Fruit fly (Drosophila melanogaster) whole organism, embryonic: ENCODE results near the gene CG41128.

Source experiments
- Atf-2 ChIP-seq: fragments of 200-800 bp; sonication (Bioruptor generic); optimal IDR thresholded peaks from 2 replicates; lab custom pipeline; 2016; ENCODE audit warnings: missing biosample characterization, missing genetic modification characterization
- CG10274 ChIP-seq: fragments of 200-800 bp; sonication (Bioruptor generic); optimal IDR thresholded peaks from 3 replicates; lab custom pipeline; 2017; ENCODE audit warnings: missing biosample characterization, mild to moderate bottlenecking, missing genetic modification characterization
- CG10543 ChIP-seq: fragments of 200-800 bp; sonication (Bioruptor generic); optimal IDR thresholded peaks from 3 replicates; lab custom pipeline; 2017; ENCODE audit warnings: missing biosample characterization, mild to moderate bottlenecking, missing genetic modification characterization, moderate library complexity
- CG11085 ChIP-seq: fragments of 200-800 bp; sonication (Bioruptor generic); IDR thresholded peaks from 2 replicates; pipeline ENCODE4 v1.3.6; 2022; ENCODE audit warnings: missing biosample characterization, missing genetic modification characterization
- CG11398 ChIP-seq: fragments of 200-800 bp; sonication (Bioruptor generic); optimal IDR thresholded peaks from 2 replicates; lab custom pipeline; 2016; ENCODE audit warnings: missing biosample characterization, missing genetic modification characterization
- CG1233 ChIP-seq: fragments of 200-800 bp; sonication (Bioruptor generic); optimal IDR thresholded peaks from 4 replicates; lab custom pipeline; 2018; ENCODE audit warnings: missing biosample characterization, mild to moderate bottlenecking, missing genetic modification characterization
- CG13624 ChIP-seq: fragments of 200-800 bp; sonication (Bioruptor generic); optimal IDR thresholded peaks from 2 replicates; lab custom pipeline; 2016; ENCODE audit warnings: missing biosample characterization, missing genetic modification characterization
- CG15514 ChIP-seq: fragments of 200-800 bp; sonication (Bioruptor generic); optimal IDR thresholded peaks from 3 replicates; lab custom pipeline; 2017; ENCODE audit warnings: missing biosample characterization, missing genetic modification characterization, mild to moderate bottlenecking, moderate library complexity, missing genetic modification reagents
- CG1647 ChIP-seq: fragments of 200-800 bp; sonication (Bioruptor generic); optimal IDR thresholded peaks from 3 replicates; lab custom pipeline; 2016; ENCODE audit warnings: missing biosample characterization, missing genetic modification characterization
- CG17361 ChIP-seq: fragments of 200-800 bp; sonication (Bioruptor generic); IDR thresholded peaks from 3 replicates; pipeline ENCODE4 v1.3.6; 2022; ENCODE audit warnings: missing biosample characterization, missing genetic modification characterization
- CG17385 ChIP-seq: fragments of 200-800 bp; sonication (Bioruptor generic); optimal IDR thresholded peaks from 3 replicates; lab custom pipeline; 2018; ENCODE audit warnings: missing biosample characterization, mild to moderate bottlenecking, missing genetic modification characterization
- CG17568 ChIP-seq: fragments of 200-800 bp; sonication (Bioruptor generic); optimal IDR thresholded peaks from 2 replicates; lab custom pipeline; 2018; ENCODE audit warnings: missing biosample characterization, mild to moderate bottlenecking, missing genetic modification characterization, moderate library complexity
- CG2712 ChIP-seq: fragments of 200-800 bp; optimal IDR thresholded peaks from 3 replicates; lab custom pipeline; 2019; ENCODE audit warnings: missing biosample characterization, mild to moderate bottlenecking, missing genetic modification characterization, moderate library complexity
- CG30020 ChIP-seq: fragments of 200-800 bp; optimal IDR thresholded peaks from 2 replicates; lab custom pipeline; 2019; ENCODE audit warnings: missing biosample characterization, mild to moderate bottlenecking, missing genetic modification characterization, moderate library complexity
- CG30431 ChIP-seq: fragments of 200-800 bp; sonication (Bioruptor generic); optimal IDR thresholded peaks from 2 replicates; lab custom pipeline; 2017; ENCODE audit warnings: missing biosample characterization, missing genetic modification characterization
- CG33557 ChIP-seq: fragments of 200-800 bp; sonication (Bioruptor generic); optimal IDR thresholded peaks from 2 replicates; lab custom pipeline; 2019; ENCODE audit warnings: missing biosample characterization, mild to moderate bottlenecking, missing genetic modification characterization, moderate library complexity
- CG3726 ChIP-seq: fragments of 200-800 bp; sonication (Bioruptor generic); IDR thresholded peaks from 3 replicates; pipeline ENCODE4, ENCODE4 v1.3.6; 2022; ENCODE audit warnings: missing biosample characterization, missing genetic modification characterization
- CG4360 ChIP-seq: fragments of 200-800 bp; sonication (Bioruptor generic); IDR thresholded peaks from 2 replicates; pipeline ENCODE4 v1.3.6; 2022; ENCODE audit warnings: missing biosample characterization, missing genetic modification characterization
- CG6272 ChIP-seq: fragments of 200-800 bp; sonication (Bioruptor generic); IDR thresholded peaks from 2 replicates; pipeline ENCODE4 v1.3.6; 2022; ENCODE audit warnings: missing biosample characterization, missing genetic modification characterization
- CG7928 ChIP-seq: fragments of 200-800 bp; sonication (Bioruptor generic); optimal IDR thresholded peaks from 2 replicates; lab custom pipeline; 2017; ENCODE audit warnings: missing biosample characterization, mild to moderate bottlenecking, missing genetic modification characterization
- CG8944 ChIP-seq: fragments of 200-800 bp; sonication (Bioruptor generic); optimal IDR thresholded peaks from 3 replicates; lab custom pipeline; 2016; ENCODE audit warnings: missing biosample characterization, missing genetic modification characterization
- Chrac-16 ChIP-seq: fragments of 200-800 bp; sonication (Bioruptor generic); optimal IDR thresholded peaks from 3 replicates; lab custom pipeline; 2016; ENCODE audit warnings: missing biosample characterization, missing genetic modification characterization
- Dbx ChIP-seq: fragments of 200-800 bp; sonication (Bioruptor generic); IDR thresholded peaks from 3 replicates; pipeline ENCODE4 v1.3.6; 2022; ENCODE audit warnings: missing biosample characterization, missing genetic modification characterization
- E2f2 ChIP-seq: fragments of 200-800 bp; sonication (Bioruptor generic); IDR thresholded peaks from 2 replicates; pipeline ENCODE4 v1.3.6; 2022; ENCODE audit warnings: missing biosample characterization, missing genetic modification characterization
- Elba2 ChIP-seq: fragments of 200-800 bp; sonication (Bioruptor generic); optimal IDR thresholded peaks from 3 replicates; lab custom pipeline; 2016; ENCODE audit warnings: missing biosample characterization, missing genetic modification characterization
- Ets97D ChIP-seq: fragments of 200-800 bp; sonication (Bioruptor generic); optimal IDR thresholded peaks from 3 replicates; lab custom pipeline; 2016; ENCODE audit warnings: missing biosample characterization, missing genetic modification characterization
- HHEX ChIP-seq: fragments of 200-800 bp; sonication (Bioruptor generic); optimal IDR thresholded peaks from 3 replicates; lab custom pipeline; 2017; ENCODE audit warnings: missing biosample characterization, mild to moderate bottlenecking, missing genetic modification characterization, missing genetic modification reagents
- HLH54F ChIP-seq: fragments of 200-800 bp; sonication (Bioruptor generic); optimal IDR thresholded peaks from 3 replicates; lab custom pipeline; 2016; ENCODE audit warnings: missing biosample characterization, missing genetic modification characterization
- HmgD ChIP-seq: fragments of 200-800 bp; sonication (Bioruptor generic); optimal IDR thresholded peaks from 3 replicates; lab custom pipeline; 2016; ENCODE audit warnings: missing biosample characterization, missing genetic modification characterization
- Hsf ChIP-seq: fragments of 200-800 bp; sonication (Bioruptor generic); optimal IDR thresholded peaks from 3 replicates; lab custom pipeline; 2016; ENCODE audit warnings: missing biosample characterization, missing genetic modification characterization
- Lpt ChIP-seq: fragments of >200 bp; optimal IDR thresholded peaks from 2 replicates; lab custom pipeline; 2018; ENCODE audit warnings: missing biosample characterization, missing genetic modification characterization
- Med ChIP-seq: fragments of 200-800 bp; sonication (Bioruptor generic); peaks from one replicate; lab custom pipeline; 2016; ENCODE audit warnings: missing biosample characterization, missing genetic modification characterization, mild to moderate bottlenecking, inconsistent platforms, moderate library complexity
- Mes4 ChIP-seq: fragments of 200-800 bp; sonication (Bioruptor generic); optimal IDR thresholded peaks from 2 replicates; lab custom pipeline; 2016; ENCODE audit warnings: missing biosample characterization, missing genetic modification characterization
- NfI ChIP-seq: fragments of 200-800 bp; sonication (Bioruptor generic); optimal IDR thresholded peaks from 3 replicates; lab custom pipeline; 2018; ENCODE audit warnings: missing biosample characterization, mild to moderate bottlenecking, missing genetic modification characterization, moderate library complexity
- Opbp ChIP-seq: fragments of 200-800 bp; sonication (Bioruptor generic); IDR thresholded peaks from 3 replicates; pipeline ENCODE4 v1.3.6; 2022; ENCODE audit warnings: missing biosample characterization, missing genetic modification characterization; ENCODE audit not compliant: partially characterized antibody
- ara ChIP-seq: fragments of 200-800 bp; sonication (Bioruptor generic); IDR thresholded peaks from 2 replicates; pipeline ENCODE4 v1.3.6; 2022; ENCODE audit warnings: missing biosample characterization, missing genetic modification characterization
- ato ChIP-seq: fragments of 200-800 bp; sonication (Bioruptor generic); IDR thresholded peaks from 2 replicates; pipeline ENCODE4 v1.3.6; 2022; ENCODE audit warnings: missing biosample characterization, missing genetic modification characterization; ENCODE audit not compliant: partially characterized antibody
- bab2 ChIP-seq: fragments of 200-800 bp; sonication (Bioruptor generic); optimal IDR thresholded peaks from 2 replicates; lab custom pipeline; 2016; ENCODE audit warnings: missing biosample characterization, missing genetic modification characterization
- bsh ChIP-seq, 2 experiments: fragments of 200-800 bp; sonication (Bioruptor generic); optimal IDR thresholded peaks; 2 replicates each; lab custom pipeline; 2017 to 2018; ENCODE audit warnings: mild to moderate bottlenecking in 2 of 2, missing biosample characterization in 2 of 2, missing genetic modification characterization in 2 of 2, moderate library complexity in 1 of 2
- cas ChIP-seq: fragments of 200-800 bp; sonication (Bioruptor generic); IDR thresholded peaks from 2 replicates; pipeline ENCODE4 v1.3.6; 2022; ENCODE audit warnings: missing biosample characterization, missing genetic modification characterization
- dan ChIP-seq: fragments of 200-800 bp; sonication (Bioruptor generic); IDR thresholded peaks from 2 replicates; pipeline ENCODE4 v1.3.6; 2022; ENCODE audit warnings: missing biosample characterization, missing genetic modification characterization
- danr ChIP-seq: fragments of 200-800 bp; sonication (Bioruptor generic); IDR thresholded peaks from 2 replicates; pipeline ENCODE4 v1.3.6; 2022; ENCODE audit warnings: missing biosample characterization, missing genetic modification characterization
- exex ChIP-seq: fragments of 200-800 bp; sonication (Bioruptor generic); optimal IDR thresholded peaks from 4 replicates; lab custom pipeline; 2018; ENCODE audit warnings: missing biosample characterization, mild to moderate bottlenecking, missing genetic modification characterization, moderate library complexity
- ftz-f1 ChIP-seq: fragments of 200-800 bp; sonication (Bioruptor generic); optimal IDR thresholded peaks from 2 replicates; lab custom pipeline; 2016; ENCODE audit warnings: missing biosample characterization, missing genetic modification characterization
- nom ChIP-seq: fragments of 200-800 bp; sonication (Bioruptor generic); optimal IDR thresholded peaks from 2 replicates; lab custom pipeline; 2017; ENCODE audit warnings: missing biosample characterization, missing genetic modification characterization, mild to moderate bottlenecking, moderate library complexity, missing genetic modification reagents
- pfk ChIP-seq: fragments of 200-800 bp; sonication (Bioruptor generic); optimal IDR thresholded peaks from 2 replicates; lab custom pipeline; 2018; ENCODE audit warnings: missing biosample characterization, mild to moderate bottlenecking, missing genetic modification characterization, moderate library complexity
- ro ChIP-seq: fragments of 200-800 bp; sonication (Bioruptor generic); IDR thresholded peaks from 2 replicates; pipeline ENCODE4 v1.3.6; 2022; ENCODE audit warnings: missing biosample characterization, missing genetic modification characterization
- tin ChIP-seq: fragments of 200-800 bp; sonication (Bioruptor generic); optimal IDR thresholded peaks from 3 replicates; lab custom pipeline; 2016; ENCODE audit warnings: missing biosample characterization, missing genetic modification characterization
- vvl ChIP-seq: fragments of 200-800 bp; sonication (Bioruptor generic); IDR thresholded peaks from 2 replicates; pipeline ENCODE4 v1.3.6; 2022; ENCODE audit warnings: missing biosample characterization, missing genetic modification characterization
- wek ChIP-seq: fragments of 200-800 bp; sonication (Bioruptor generic); optimal IDR thresholded peaks from 3 replicates; lab custom pipeline; 2018; ENCODE audit warnings: missing biosample characterization, mild to moderate bottlenecking, missing genetic modification characterization, moderate library complexity
- wor ChIP-seq: fragments of 200-800 bp; sonication (Bioruptor generic); IDR thresholded peaks from 2 replicates; pipeline ENCODE4 v1.3.6; 2022; ENCODE audit warnings: missing biosample characterization, missing genetic modification characterization

CG41128 gene

DNA sequence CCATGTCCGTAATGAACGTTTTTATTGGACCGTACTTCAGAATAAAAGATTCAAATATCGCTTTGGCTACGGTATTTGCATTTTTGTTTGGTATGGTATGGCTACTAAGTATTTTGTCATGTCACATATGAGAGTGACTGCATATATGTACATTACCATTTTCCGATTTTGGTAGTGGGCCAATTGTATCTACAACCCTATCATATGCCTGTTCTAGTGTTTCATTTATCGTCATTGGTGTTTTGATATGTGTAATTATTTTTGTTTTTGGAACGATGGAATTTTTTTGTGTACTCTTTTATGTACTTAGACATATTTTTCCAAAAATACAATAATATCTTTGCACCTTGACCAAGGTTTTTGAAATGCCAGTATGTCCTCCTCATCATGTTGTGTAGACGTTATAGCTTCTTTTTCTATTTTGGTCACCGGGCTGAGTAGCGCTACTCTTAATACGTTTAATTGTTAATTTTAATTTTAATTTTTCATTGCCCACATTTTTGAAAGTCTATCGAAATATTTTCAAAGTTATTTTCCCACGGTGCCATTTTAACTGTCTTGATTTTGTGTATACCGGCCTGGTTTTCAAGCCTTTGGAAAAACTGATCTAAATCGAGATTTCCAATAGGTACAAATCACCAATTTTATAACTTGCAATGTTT lies 39.6 kb downstream of the CG41128 start (continued):
- TF ChIP-seq CG4360 (no peak), Atf-2 (no peak), CG6272 (GFP tag; lab: Robert Waterston, UW) (no peak), HHEX (GFP tag; lab: Kevin White, UChicago) (no peak), CG8944 (no peak), Chrac-16 (GFP tag; lab: Kevin White, UChicago) (no peak), NfI (GFP tag; lab: Kevin White, UChicago) (no peak), Dbx (GFP tag; lab: Robert Waterston, UW) (no peak), CG3726 (no peak), bab2 (no peak), Mes4 (GFP tag; lab: Kevin White, UChicago) (no peak), ftz-f1 (GFP tag; lab: Kevin White, UChicago) (no peak), wek (GFP tag; lab: Kevin White, UChicago) (no peak), CG10274 (GFP tag; lab: Kevin White, UChicago) (no peak), CG30020 (tag; lab: Kevin White, UChicago) (peak; percentile 100), CG11085 (no peak), CG15514 (no peak), dan (GFP tag; lab: Robert Waterston, UW) (no peak), CG30431 (GFP tag; lab: Kevin White, UChicago) (no peak), HLH54F (GFP tag; lab: Kevin White, UChicago) (no peak), CG17568 (GFP tag; lab: Kevin White, UChicago) (no peak), HmgD (GFP tag; lab: Kevin White, UChicago) (no peak), CG7928 (GFP tag; lab: Kevin White, UChicago) (no peak), Elba2 (GFP tag; lab: Kevin White, UChicago) (no peak), CG17361 (peak; percentile 9; the same call in 1 of the 3 replicates), ro (GFP tag; lab: Robert Waterston, UW) (no peak), wor (GFP tag; lab: Robert Waterston, UW) (no peak), CG11398 (GFP tag; lab: Kevin White, UChicago) (no peak), Lpt (GFP tag; lab: Kevin White, UChicago) (no peak), CG10543 (no peak), vvl (no peak), exex (tag; lab: Kevin White, UChicago) (no peak), CG1647 (GFP tag; lab: Kevin White, UChicago) (no peak), CG17385 (GFP tag; lab: Kevin White, UChicago) (no peak), CG33557 (GFP tag; lab: Kevin White, UChicago) (no peak), ara (GFP tag; lab: Robert Waterston, UW) (no peak), Opbp (GFP tag; lab: Robert Waterston, UW) (no peak), CG1233 (GFP tag; lab: Kevin White, UChicago) (no peak), tin (GFP tag; lab: Kevin White, UChicago) (no peak), Ets97D (peak; percentile 1), bsh (GFP tag; optimal IDR thresholded peaks at IDR 0.05; lab: Kevin White, UChicago) (no peak), CG13624 (GFP tag; lab: Kevin White, UChicago) (no peak), danr (GFP tag; lab: Robert Waterston, UW) (no peak), pfk (GFP tag; lab: Kevin White, UChicago) (peak; percentile 92), Hsf (GFP tag; lab: Kevin White, UChicago) (no peak), E2f2 (GFP tag; lab: Robert Waterston, UW) (no peak), nom (GFP tag; lab: Kevin White, UChicago) (no peak), ato (no peak), Med (GFP tag; lab: Kevin White, UChicago) (no peak), CG2712 (tag; lab: Kevin White, UChicago) (peak; percentile 12), cas (GFP tag; lab: Robert Waterston, UW) (no peak)
